Worm (Caenorhabditis elegans) whole organism, L1 larva: ENCODE results near the gene M01H9.4.
A peak's percentile ranks its signal among the peaks of the same experiment; 100 is the strongest.

Experiments used
- C16A3.4 ChIP-seq: fragments of 150-350 bp; optimal IDR thresholded peaks from 2 replicates; lab custom pipeline; 2014; ENCODE audit warnings: missing biosample characterization, missing genetic modification characterization
- C34B4.2 ChIP-seq: sonication (generic microtip); optimal IDR thresholded peaks from 2 replicates; lab custom pipeline; 2017; ENCODE audit warnings: mild to moderate bottlenecking, missing genetic modification characterization, missing compliant biosample characterization
- F16B12.6 ChIP-seq: fragments of 150-350 bp; optimal IDR thresholded peaks from 2 replicates; lab custom pipeline; 2014; ENCODE audit warnings: missing biosample characterization, missing genetic modification characterization
- blmp-1 ChIP-seq: fragments of 150-350 bp; optimal IDR thresholded peaks from 2 replicates; lab custom pipeline; 2014; ENCODE audit warnings: missing biosample characterization, missing genetic modification characterization
- ceh-63 ChIP-seq: fragments of 200-800 bp; sonication (Bioruptor generic); optimal IDR thresholded peaks from 2 replicates; lab custom pipeline; 2018; ENCODE audit warnings: mild to moderate bottlenecking, missing genetic modification characterization, missing compliant biosample characterization
- ceh-8 ChIP-seq: fragments of 200-800 bp; sonication (Bioruptor generic); optimal IDR thresholded peaks from 2 replicates; lab custom pipeline; 2018; ENCODE audit warnings: mild to moderate bottlenecking, missing genetic modification characterization, moderate library complexity, missing compliant biosample characterization
- ceh-82 ChIP-seq, 3 experiments: fragments of 150-350 bp in 1 of 3; sonication (generic microtip) in 2 of 3; optimal IDR thresholded peaks; 2 replicates each; lab custom pipeline; 2014 to 2017; ENCODE audit warnings: missing biosample characterization in 3 of 3, missing genetic modification characterization in 3 of 3
- ces-1 ChIP-seq: fragments of 150-350 bp; optimal IDR thresholded peaks from 2 replicates; lab custom pipeline; 2014; ENCODE audit warnings: missing biosample characterization, missing genetic modification reagents, missing genetic modification characterization
- dsc-1 ChIP-seq: sonication (generic microtip); optimal IDR thresholded peaks from 2 replicates; lab custom pipeline; 2016; ENCODE audit warnings: mild to moderate bottlenecking, missing genetic modification characterization, missing compliant biosample characterization
- egl-13 ChIP-seq: sonication (generic microtip); optimal IDR thresholded peaks from 2 replicates; lab custom pipeline; 2016; ENCODE audit warnings: missing genotype, missing genetic modification reagents, missing genetic modification characterization, missing compliant biosample characterization
- egl-27 ChIP-seq, 2 experiments: fragments of 150-350 bp in 1 of 2; sonication (generic microtip); optimal IDR thresholded peaks; 3 replicates each; lab custom pipeline; 2017 to 2018; ENCODE audit warnings: missing biosample characterization in 2 of 2, missing genetic modification characterization in 2 of 2, missing genetic modification reagents in 2 of 2
- elt-2 ChIP-seq: sonication (generic microtip); optimal IDR thresholded peaks from 2 replicates; lab custom pipeline; 2016; ENCODE audit warnings: missing genetic modification characterization, mild to moderate bottlenecking, inconsistent platforms, missing compliant biosample characterization, missing genetic modification reagents
- elt-3 ChIP-seq, 6 experiments: fragments of 150-350 bp in 1 of 6; sonication (generic microtip); optimal IDR thresholded peaks; 2 replicates each; lab custom pipeline; 2017 to 2018; ENCODE audit warnings: missing biosample characterization in 6 of 6, missing genetic modification characterization in 6 of 6, inconsistent platforms in 1 of 6
- fkh-8 ChIP-seq: sonication (generic microtip); optimal IDR thresholded peaks from 2 replicates; lab custom pipeline; 2016; ENCODE audit warnings: mild to moderate bottlenecking, missing genetic modification characterization, missing compliant biosample characterization
- grh-1 ChIP-seq: fragments of 200-800 bp; sonication (Bioruptor generic); IDR thresholded peaks from 2 replicates; pipeline ENCODE4 v1.3.6; 2022; ENCODE audit warnings: missing genetic modification reagents, missing genetic modification characterization, missing compliant biosample characterization
- hlh-4 ChIP-seq: sonication (generic microtip); optimal IDR thresholded peaks from 2 replicates; lab custom pipeline; 2016; ENCODE audit warnings: mild to moderate bottlenecking, missing genetic modification characterization, missing compliant biosample characterization
- irx-1 ChIP-seq: sonication (generic microtip); optimal IDR thresholded peaks from 2 replicates; lab custom pipeline; 2016; ENCODE audit warnings: missing genetic modification characterization, missing compliant biosample characterization
- isw-1 ChIP-seq: fragments of 200-800 bp; sonication (Bioruptor generic); IDR thresholded peaks from 2 replicates; pipeline ENCODE4 v1.3.6; 2022; ENCODE audit warnings: missing genetic modification characterization, missing compliant biosample characterization
- lin-13 ChIP-seq: fragments of 150-350 bp; optimal IDR thresholded peaks from 2 replicates; lab custom pipeline; 2014; ENCODE audit warnings: missing biosample characterization, missing genetic modification reagents, missing genetic modification characterization
- lin-35 ChIP-seq, 2 experiments: fragments of 150-350 bp; optimal IDR thresholded peaks; 2 replicates each; lab custom pipeline; 2014; ENCODE audit warnings: missing biosample characterization in 2 of 2, missing genetic modification characterization in 2 of 2, missing genetic modification reagents in 2 of 2
- lin-39 ChIP-seq: fragments of 150-350 bp; optimal IDR thresholded peaks from 2 replicates; lab custom pipeline; 2014; ENCODE audit warnings: missing biosample characterization, missing genetic modification reagents, missing genetic modification characterization
- lir-3 ChIP-seq: sonication (generic microtip); optimal IDR thresholded peaks from 2 replicates; lab custom pipeline; 2016; ENCODE audit warnings: mild to moderate bottlenecking, missing genetic modification characterization, moderate library complexity, missing compliant biosample characterization; ENCODE audit not compliant: poor library complexity
- lsy-2 ChIP-seq, 2 experiments: fragments of 150-350 bp; optimal IDR thresholded peaks; 2 replicates each; lab custom pipeline; 2014; ENCODE audit warnings: missing biosample characterization in 2 of 2, missing genetic modification characterization in 2 of 2
- mef-2 ChIP-seq: fragments of 150-350 bp; optimal IDR thresholded peaks from 2 replicates; lab custom pipeline; 2014; ENCODE audit warnings: missing biosample characterization, missing genetic modification characterization
- mep-1 ChIP-seq: fragments of 150-350 bp; optimal IDR thresholded peaks from 2 replicates; lab custom pipeline; 2014; ENCODE audit warnings: missing biosample characterization, missing genetic modification characterization
- nhr-20 ChIP-seq: sonication (generic microtip); optimal IDR thresholded peaks from 2 replicates; lab custom pipeline; 2016; ENCODE audit warnings: mild to moderate bottlenecking, missing genetic modification characterization, missing compliant biosample characterization
- nhr-28 ChIP-seq: fragments of 150-350 bp; optimal IDR thresholded peaks from 2 replicates; lab custom pipeline; 2014; ENCODE audit warnings: missing biosample characterization, missing genetic modification characterization
- nhr-71 ChIP-seq: sonication (generic microtip); optimal IDR thresholded peaks from 2 replicates; lab custom pipeline; 2016; ENCODE audit warnings: mild to moderate bottlenecking, missing genetic modification characterization, moderate library complexity, missing compliant biosample characterization
- nhr-76 ChIP-seq: sonication (generic microtip); optimal IDR thresholded peaks from 2 replicates; lab custom pipeline; 2017; ENCODE audit warnings: missing biosample characterization, missing genetic modification characterization
- nhr-84 ChIP-seq: sonication (generic microtip); optimal IDR thresholded peaks from 2 replicates; lab custom pipeline; 2017; ENCODE audit warnings: missing biosample characterization, missing genetic modification characterization
- nhr-85 ChIP-seq: sonication (generic microtip); peaks from one replicate; lab custom pipeline; 2016; ENCODE audit warnings: missing genetic modification characterization, inconsistent platforms, missing compliant biosample characterization
- nhr-90 ChIP-seq: sonication (generic microtip); optimal IDR thresholded peaks from 2 replicates; lab custom pipeline; 2016; ENCODE audit warnings: mild to moderate bottlenecking, missing genetic modification characterization, missing compliant biosample characterization; ENCODE audit not compliant: poor library complexity
- pax-3 ChIP-seq: fragments of 200-800 bp; sonication (Bioruptor generic); optimal IDR thresholded peaks from 2 replicates; lab custom pipeline; 2018; ENCODE audit warnings: mild to moderate bottlenecking, missing genetic modification characterization, moderate library complexity, missing compliant biosample characterization
- pqm-1 ChIP-seq: sonication (generic microtip); optimal IDR thresholded peaks from 3 replicates; lab custom pipeline; 2017; ENCODE audit warnings: missing biosample characterization, missing genetic modification characterization
- rnt-1 ChIP-seq: sonication (generic microtip); optimal IDR thresholded peaks from 2 replicates; lab custom pipeline; 2016; ENCODE audit warnings: mild to moderate bottlenecking, missing genetic modification characterization, moderate library complexity, missing compliant biosample characterization
- skn-1 ChIP-seq: fragments of 150-350 bp; optimal IDR thresholded peaks from 2 replicates; lab custom pipeline; 2014; ENCODE audit warnings: missing biosample characterization, missing genetic modification characterization
- sptf-1 ChIP-seq: fragments of 150-350 bp; optimal IDR thresholded peaks from 2 replicates; lab custom pipeline; 2014; ENCODE audit warnings: missing biosample characterization, missing genetic modification characterization
- swsn-7 ChIP-seq: sonication (generic microtip); optimal IDR thresholded peaks from 2 replicates; lab custom pipeline; 2016; ENCODE audit warnings: missing genetic modification characterization, missing compliant biosample characterization
- unc-130 ChIP-seq: fragments of 150-350 bp; optimal IDR thresholded peaks from 2 replicates; lab custom pipeline; 2017; ENCODE audit warnings: missing biosample characterization, missing genetic modification characterization, inconsistent platforms
- unc-30 ChIP-seq: sonication (generic microtip); optimal IDR thresholded peaks from 2 replicates; lab custom pipeline; 2017; ENCODE audit warnings: missing biosample characterization, missing genetic modification characterization
- unc-62 ChIP-seq: fragments of 150-350 bp; optimal IDR thresholded peaks from 2 replicates; lab custom pipeline; 2014; ENCODE audit warnings: missing biosample characterization, missing genetic modification reagents, missing genetic modification characterization
- unc-86 ChIP-seq: sonication (generic microtip); optimal IDR thresholded peaks from 2 replicates; lab custom pipeline; 2016; ENCODE audit warnings: missing genetic modification characterization, missing compliant biosample characterization
- unc-98 ChIP-seq: fragments of 200-800 bp; sonication (Bioruptor generic); IDR thresholded peaks from 2 replicates; pipeline ENCODE4 v1.3.6; 2022; ENCODE audit warnings: missing genetic modification characterization, missing compliant biosample characterization
- vab-15 ChIP-seq: sonication (generic microtip); optimal IDR thresholded peaks from 2 replicates; lab custom pipeline; 2017; ENCODE audit warnings: missing genotype, mild to moderate bottlenecking, missing genetic modification characterization, missing compliant biosample characterization
- xbp-1 ChIP-seq: sonication (generic microtip); optimal IDR thresholded peaks from 2 replicates; lab custom pipeline; 2016; ENCODE audit warnings: missing genetic modification characterization, missing compliant biosample characterization
- zip-4 ChIP-seq: fragments of 200-800 bp; sonication (Bioruptor generic); optimal IDR thresholded peaks from 2 replicates; lab custom pipeline; 2018; ENCODE audit warnings: mild to moderate bottlenecking, missing genetic modification characterization, moderate library complexity, missing compliant biosample characterization

M01H9.4 gene

ce11 chrIV:4470885-4471772 is 11.6 kb downstream of the M01H9.4 start (continued):
- no peak for TF ChIP-seq nhr-90
- no peak for TF ChIP-seq xbp-1 (tag; lab: Kevin White, UChicago)
- TF ChIP-seq vab-15 (tag; lab: Kevin White, UChicago) = peak; percentile 41
- peak; percentile 59 to 81 for TF ChIP-seq lin-35 (GFP tag; optimal IDR thresholded peaks at IDR 0.05; lab: Kevin White, UChicago)
- peak; percentile 25 for TF ChIP-seq dsc-1
- no peak for TF ChIP-seq skn-1 (tag; lab: Kevin White, UChicago)
- TF ChIP-seq unc-62 (GFP tag; lab: Kevin White, UChicago) = no peak
- no peak for TF ChIP-seq hlh-4 (tag; lab: Kevin White, UChicago)
- peak; percentile 42 for TF ChIP-seq fkh-8 (tag; lab: Kevin White, UChicago)
- no peak for TF ChIP-seq irx-1 (tag; lab: Kevin White, UChicago)
- peak; percentile 21 for TF ChIP-seq unc-86 (tag; lab: Kevin White, UChicago)
- TF ChIP-seq isw-1 (GFP tag; lab: Robert Waterston, UW) = no peak
- peak in 1 of 6 experiments; percentile 33 for TF ChIP-seq elt-3 (tag; optimal IDR thresholded peaks at IDR 0.05; lab: Kevin White, UChicago)
- TF ChIP-seq lir-3 (tag; lab: Kevin White, UChicago) = no peak
- no peak for TF ChIP-seq nhr-28 (tag; lab: Kevin White, UChicago)
- peak; percentile 17 to 35 for TF ChIP-seq lsy-2 (tag; optimal IDR thresholded peaks at IDR 0.05; lab: Kevin White, UChicago)
- TF ChIP-seq egl-27 (tag; optimal IDR thresholded peaks at IDR 0.05; lab: Kevin White, UChicago) = no peak
- TF ChIP-seq F16B12.6 = no peak
- peak; percentile 50 for TF ChIP-seq rnt-1 (tag; lab: Kevin White, UChicago)
- TF ChIP-seq pqm-1 = no peak
- peak; percentile 54 for TF ChIP-seq C16A3.4 (tag; lab: Kevin White, UChicago)
- TF ChIP-seq swsn-7 (tag; lab: Kevin White, UChicago) = peak; percentile 19
- TF ChIP-seq grh-1 (GFP tag; lab: Robert Waterston, UW) = no peak
- no peak for TF ChIP-seq sptf-1 (tag; lab: Kevin White, UChicago)
- no peak for TF ChIP-seq lin-39 (tag; lab: Kevin White, UChicago)
- peak; percentile 21 for TF ChIP-seq mef-2 (tag; lab: Kevin White, UChicago)
- TF ChIP-seq nhr-20 (tag; lab: Kevin White, UChicago) = peak; percentile 9
- TF ChIP-seq ceh-82 (tag; optimal IDR thresholded peaks at IDR 0.05; lab: Kevin White, UChicago) = peak in 2 of 3 experiments; percentile 14 to 23
- no peak for TF ChIP-seq elt-2 (tag; lab: Kevin White, UChicago)
- no peak for TF ChIP-seq unc-130 (tag; lab: Kevin White, UChicago)
- peak; percentile 21 for TF ChIP-seq zip-4

- TF ChIP-seq F16B12.6 (no peak), mep-1 (peak; percentile 39), nhr-20 (tag; lab: Kevin White, UChicago) (peak; percentile 72), blmp-1 (tag; lab: Kevin White, UChicago) (no peak), ces-1 (GFP tag; lab: Kevin White, UChicago) (no peak), nhr-76 (tag; lab: Kevin White, UChicago) (no peak), ceh-8 (no peak), C16A3.4 (tag; lab: Kevin White, UChicago) (peak; percentile 59), elt-2 (tag; lab: Kevin White, UChicago) (peak; percentile 59), nhr-71 (tag; lab: Kevin White, UChicago) (peak; percentile 84), swsn-7 (tag; lab: Kevin White, UChicago) (peak; percentile 64), egl-13 (tag; lab: Kevin White, UChicago) (peak; percentile 65), lin-13 (GFP tag; lab: Kevin White, UChicago) (peak; percentile 75), nhr-84 (no peak), lin-39 (tag; lab: Kevin White, UChicago) (no peak), unc-30 (no peak), pax-3 (tag; lab: Kevin White, UChicago) (peak; percentile 68), ceh-82 (tag; optimal IDR thresholded peaks at IDR 0.05; lab: Kevin White, UChicago) (peak in 1 of 3 experiments; percentile 53), mef-2 (tag; lab: Kevin White, UChicago) (peak; percentile 3), lir-3 (tag; lab: Kevin White, UChicago) (peak; percentile 31), ceh-63 (GFP tag; lab: Kevin White, UChicago) (no peak), elt-3 (tag; optimal IDR thresholded peaks at IDR 0.05; lab: Kevin White, UChicago) (no peak), C34B4.2 (no peak), unc-98 (0 out of 2 replicates have a peak, but pooled peaks have one; percentile 26), nhr-85 (tag; lab: Kevin White, UChicago) (peak; percentile 71)
Measured at ce11 chrIV:4469770-4470709, 12.7 kb downstream of the M01H9.4 start.
